Worm (Caenorhabditis elegans) whole organism, late embryonic: ENCODE measurements around the gene T13C2.2.
A peak's percentile ranks its signal among the peaks of the same experiment; 100 is the strongest.

Source experiments
- K02D7.2 ChIP-seq: sonication (generic microtip); optimal IDR thresholded peaks from 2 replicates; lab custom pipeline; 2017; ENCODE audit warnings: mild to moderate bottlenecking, missing genetic modification characterization, missing compliant biosample characterization
- ahr-1 ChIP-seq: sonication (generic microtip); optimal IDR thresholded peaks from 2 replicates; lab custom pipeline; 2016; ENCODE audit warnings: missing genetic modification characterization, missing compliant biosample characterization
- ama-1 ChIP-seq: fragments of 150-350 bp; optimal IDR thresholded peaks from 2 replicates; lab custom pipeline; 2014
- ceh-14 ChIP-seq: sonication (generic microtip); optimal IDR thresholded peaks from 2 replicates; lab custom pipeline; 2016; ENCODE audit warnings: missing genotype, missing genetic modification characterization, missing compliant biosample characterization
- ceh-18 ChIP-seq: sonication (generic microtip); optimal IDR thresholded peaks from 2 replicates; lab custom pipeline; 2016; ENCODE audit warnings: missing genetic modification characterization, missing compliant biosample characterization
- ceh-22 ChIP-seq: sonication (generic microtip); optimal IDR thresholded peaks from 2 replicates; lab custom pipeline; 2017; ENCODE audit warnings: missing biosample characterization, missing genetic modification characterization
- ceh-24 ChIP-seq: sonication (generic microtip); optimal IDR thresholded peaks from 2 replicates; lab custom pipeline; 2016; ENCODE audit warnings: mild to moderate bottlenecking, missing genetic modification characterization, missing compliant biosample characterization
- ceh-30 ChIP-seq: fragments of 150-350 bp; optimal IDR thresholded peaks from 2 replicates; lab custom pipeline; 2014; ENCODE audit warnings: missing biosample characterization, missing genetic modification characterization
- ceh-31 ChIP-seq: sonication (generic microtip); optimal IDR thresholded peaks from 2 replicates; lab custom pipeline; 2016; ENCODE audit warnings: missing genetic modification characterization, missing compliant biosample characterization
- ceh-34 ChIP-seq: sonication (generic microtip); optimal IDR thresholded peaks from 2 replicates; lab custom pipeline; 2016; ENCODE audit warnings: mild to moderate bottlenecking, missing genetic modification characterization, missing compliant biosample characterization
- ceh-9 ChIP-seq: sonication (generic microtip); optimal IDR thresholded peaks from 2 replicates; lab custom pipeline; 2016; ENCODE audit warnings: mild to moderate bottlenecking, missing genetic modification characterization, inconsistent platforms, missing compliant biosample characterization
- che-1 ChIP-seq: sonication (generic microtip); optimal IDR thresholded peaks from 2 replicates; lab custom pipeline; 2016; ENCODE audit warnings: mild to moderate bottlenecking, missing genetic modification characterization, missing compliant biosample characterization
- dmd-4 ChIP-seq: sonication (generic microtip); optimal IDR thresholded peaks from 2 replicates; lab custom pipeline; 2016; ENCODE audit warnings: borderline replicate concordance, missing genetic modification characterization, missing compliant biosample characterization
- dve-1 ChIP-seq: sonication (generic microtip); optimal IDR thresholded peaks from 2 replicates; lab custom pipeline; 2017; ENCODE audit warnings: antibody characterized with exemption, mild to moderate bottlenecking, missing genetic modification characterization, missing compliant biosample characterization
- elt-2 ChIP-seq: sonication (generic microtip); optimal IDR thresholded peaks from 2 replicates; lab custom pipeline; 2016; ENCODE audit warnings: missing genetic modification reagents, missing genetic modification characterization, missing compliant biosample characterization
- ets-4 ChIP-seq: sonication (generic microtip); optimal IDR thresholded peaks from 2 replicates; lab custom pipeline; 2016; ENCODE audit warnings: missing genetic modification characterization, missing compliant biosample characterization
- eyg-1 ChIP-seq: sonication (generic microtip); optimal IDR thresholded peaks from 2 replicates; lab custom pipeline; 2016; ENCODE audit warnings: missing genotype, missing genetic modification characterization, missing compliant biosample characterization
- fax-1 ChIP-seq: sonication (generic microtip); optimal IDR thresholded peaks from 2 replicates; lab custom pipeline; 2016; ENCODE audit warnings: missing genotype, missing genetic modification characterization, missing compliant biosample characterization
- fkh-10 ChIP-seq: fragments of 150-350 bp; optimal IDR thresholded peaks from 2 replicates; lab custom pipeline; 2014; ENCODE audit warnings: missing biosample characterization, missing genetic modification reagents, missing genetic modification characterization
- hlh-15 ChIP-seq: sonication (generic microtip); optimal IDR thresholded peaks from 2 replicates; lab custom pipeline; 2016; ENCODE audit warnings: missing genetic modification characterization, missing compliant biosample characterization
- hlh-30 ChIP-seq: sonication (generic microtip); optimal IDR thresholded peaks from 2 replicates; lab custom pipeline; 2017; ENCODE audit warnings: antibody characterized with exemption, missing genetic modification characterization, missing compliant biosample characterization; ENCODE audit not compliant: insufficient read depth
- hlh-6 ChIP-seq: sonication (generic microtip); optimal IDR thresholded peaks from 2 replicates; lab custom pipeline; 2016; ENCODE audit warnings: missing genotype, missing genetic modification characterization, missing compliant biosample characterization
- lim-6 ChIP-seq: sonication (generic microtip); optimal IDR thresholded peaks from 2 replicates; lab custom pipeline; 2016; ENCODE audit warnings: missing genetic modification characterization, missing compliant biosample characterization
- lin-11 ChIP-seq: fragments of 200-800 bp; sonication (Bioruptor generic); optimal IDR thresholded peaks from 2 replicates; lab custom pipeline; 2018; ENCODE audit warnings: mild to moderate bottlenecking, missing genetic modification characterization, missing compliant biosample characterization
- nfya-1 ChIP-seq: sonication (generic microtip); optimal IDR thresholded peaks from 2 replicates; lab custom pipeline; 2017; ENCODE audit warnings: missing genetic modification characterization, mild to moderate bottlenecking, missing compliant biosample characterization, antibody characterized with exemption, moderate library complexity
- nhr-11 ChIP-seq: fragments of 150-350 bp; optimal IDR thresholded peaks from 2 replicates; lab custom pipeline; 2014; ENCODE audit warnings: missing biosample characterization, missing genetic modification characterization
- npax-4 ChIP-seq: sonication (generic microtip); optimal IDR thresholded peaks from 2 replicates; lab custom pipeline; 2016; ENCODE audit warnings: missing genetic modification characterization, missing compliant biosample characterization
- pax-1 ChIP-seq: fragments of 150-350 bp; optimal IDR thresholded peaks from 2 replicates; lab custom pipeline; 2014; ENCODE audit warnings: missing biosample characterization, missing genetic modification characterization
- pha-4 ChIP-seq: fragments of 150-350 bp; optimal IDR thresholded peaks from 2 replicates; lab custom pipeline; 2018; ENCODE audit warnings: missing biosample characterization, missing genetic modification reagents, missing genetic modification characterization
- pros-1 ChIP-seq: fragments of 150-350 bp; optimal IDR thresholded peaks from 2 replicates; lab custom pipeline; 2014; ENCODE audit warnings: missing biosample characterization, missing genetic modification reagents, missing genetic modification characterization
- rnt-1 ChIP-seq: sonication (generic microtip); optimal IDR thresholded peaks from 2 replicates; lab custom pipeline; 2016; ENCODE audit warnings: missing genetic modification characterization, missing compliant biosample characterization
- sdc-2 ChIP-seq: sonication (generic microtip); optimal IDR thresholded peaks from 2 replicates; lab custom pipeline; 2016; ENCODE audit warnings: missing genotype, missing genetic modification characterization, missing compliant biosample characterization
- sox-2 ChIP-seq: fragments of 200-800 bp; sonication (Bioruptor generic); IDR thresholded peaks from 2 replicates; pipeline ENCODE4 v1.3.6; 2022; ENCODE audit warnings: missing genetic modification reagents, missing genetic modification characterization, missing compliant biosample characterization
- sox-4 ChIP-seq: sonication (generic microtip); optimal IDR thresholded peaks from 2 replicates; lab custom pipeline; 2017; ENCODE audit warnings: mild to moderate bottlenecking, missing genetic modification characterization, inconsistent platforms, missing compliant biosample characterization
- syd-9 ChIP-seq: sonication (generic microtip); optimal IDR thresholded peaks from 2 replicates; lab custom pipeline; 2016; ENCODE audit warnings: mild to moderate bottlenecking, missing genetic modification characterization, moderate library complexity, missing compliant biosample characterization
- tbx-2 ChIP-seq: sonication (generic microtip); optimal IDR thresholded peaks from 2 replicates; lab custom pipeline; 2016; ENCODE audit warnings: missing genetic modification characterization, missing compliant biosample characterization
- unc-3 ChIP-seq, 2 experiments: fragments of 200-800 bp in 1 of 2; sonication (Bioruptor generic) in 1 of 2; sonication (generic microtip) in 1 of 2; conservative IDR thresholded peaks in 1 of 2; optimal IDR thresholded peaks in 1 of 2; 2 replicates each; pipeline versions ENCODE4 v1.3.6 to Lab custom; 2016 to 2022; ENCODE audit warnings: missing compliant biosample characterization in 2 of 2, missing genetic modification characterization in 2 of 2, missing genetic modification reagents in 1 of 2
- unc-42 ChIP-seq: sonication (generic microtip); optimal IDR thresholded peaks from 2 replicates; lab custom pipeline; 2016; ENCODE audit warnings: missing genotype, missing genetic modification characterization, missing compliant biosample characterization
- unc-55 ChIP-seq: sonication (generic microtip); optimal IDR thresholded peaks from 2 replicates; lab custom pipeline; 2017; ENCODE audit warnings: missing biosample characterization, missing genetic modification reagents, missing genetic modification characterization
- zip-5 ChIP-seq: sonication (generic microtip); optimal IDR thresholded peaks from 2 replicates; lab custom pipeline; 2016; ENCODE audit warnings: missing genetic modification characterization, missing compliant biosample characterization

Gene T13C2.2

ce11 chrII:6803024-6803423 lies 11.0 kb downstream of the T13C2.2 start, which contains the start of gene tab-1:
tab-1 (plus strand) TSS chrII:6803324.
- TF ChIP-seq nfya-1 (tag; lab: Kevin White, UChicago) (no peak), unc-42 (tag; lab: Kevin White, UChicago) (no peak), zip-5 (no peak), ceh-24 (tag; lab: Kevin White, UChicago) (no peak), sox-2 (no peak), ceh-30 (no peak), ceh-9 (tag; lab: Kevin White, UChicago) (no peak), dmd-4 (no peak), ceh-34 (tag; lab: Kevin White, UChicago) (no peak), pha-4 (tag; lab: Kevin White, UChicago) (no peak), hlh-30 (tag; lab: Kevin White, UChicago) (no peak), lin-11 (tag; lab: Kevin White, UChicago) (no peak), ets-4 (tag; lab: Kevin White, UChicago) (no peak), sox-4 (tag; lab: Kevin White, UChicago) (no peak), dve-1 (tag; lab: Kevin White, UChicago) (no peak), syd-9 (tag; lab: Kevin White, UChicago) (no peak), ahr-1 (tag; lab: Kevin White, UChicago) (no peak)

- TF ChIP-seq pros-1 (tag; lab: Kevin White, UChicago) (no peak), pha-4 (tag; lab: Kevin White, UChicago) (no peak)
Measured at ce11 chrII:6807162-6807561, 15.2 kb downstream of the T13C2.2 start, which contains the start of gene F31E8.5. F31E8.5 (minus strand) TSS chrII:6807262.

ce11 chrII:6808539-6808938 lies 16.5 kb downstream of the T13C2.2 start:
- TF ChIP-seq tbx-2 (tag; lab: Kevin White, UChicago) (peak; percentile 3), ceh-31 (tag; lab: Kevin White, UChicago) (peak; percentile 44), nfya-1 (tag; lab: Kevin White, UChicago) (peak; percentile 36), eyg-1 (tag; lab: Kevin White, UChicago) (no peak)

ce11 chrII:6810663-6811062 lies 18.7 kb downstream of the T13C2.2 start, which contains the start of gene snt-1:
snt-1 (plus strand) TSS chrII:6810963.
- TF ChIP-seq ama-1 (lab: Kevin White, UChicago) (no peak), nfya-1 (tag; lab: Kevin White, UChicago) (no peak), ceh-22 (no peak), pros-1 (tag; lab: Kevin White, UChicago) (no peak), nhr-11 (no peak), sox-2 (no peak), hlh-30 (tag; lab: Kevin White, UChicago) (no peak), pax-1 (tag; lab: Kevin White, UChicago) (no peak), hlh-15 (tag; lab: Kevin White, UChicago) (no peak), che-1 (tag; lab: Kevin White, UChicago) (no peak), sdc-2 (tag; lab: Kevin White, UChicago) (no peak), unc-42 (tag; lab: Kevin White, UChicago) (no peak), ets-4 (tag; lab: Kevin White, UChicago) (no peak), ceh-18 (tag; lab: Kevin White, UChicago) (no peak), dve-1 (tag; lab: Kevin White, UChicago) (no peak), syd-9 (tag; lab: Kevin White, UChicago) (no peak), fkh-10 (GFP tag; lab: Kevin White, UChicago) (no peak), ceh-14 (no peak), ceh-31 (tag; lab: Kevin White, UChicago) (no peak)

- no peak for TF ChIP-seq zip-5
- no peak for TF ChIP-seq unc-55
- no peak for TF ChIP-seq syd-9 (tag; lab: Kevin White, UChicago)
- TF ChIP-seq unc-42 (tag; lab: Kevin White, UChicago): peak; percentile 26
- TF ChIP-seq sox-2: no peak
- no peak for TF ChIP-seq ceh-30
- TF ChIP-seq npax-4 (tag; lab: Kevin White, UChicago): no peak
- TF ChIP-seq ceh-34 (tag; lab: Kevin White, UChicago): peak; percentile 31
- no peak for TF ChIP-seq ceh-14
- no peak for TF ChIP-seq pros-1 (tag; lab: Kevin White, UChicago)
- TF ChIP-seq elt-2 (tag; lab: Kevin White, UChicago): no peak
- no peak for TF ChIP-seq unc-3 (GFP tag; conservative IDR thresholded peaks at IDR 0.05; lab: Robert Waterston, UW)
- TF ChIP-seq unc-3 (tag; optimal IDR thresholded peaks at IDR 0.05; lab: Kevin White, UChicago): peak; percentile 63
- no peak for TF ChIP-seq K02D7.2
- no peak for TF ChIP-seq dmd-4
- no peak for TF ChIP-seq rnt-1 (tag; lab: Kevin White, UChicago)
- no peak for TF ChIP-seq fax-1 (tag; lab: Kevin White, UChicago)
- TF ChIP-seq hlh-6 (tag; lab: Kevin White, UChicago): no peak
- no peak for TF ChIP-seq lim-6 (tag; lab: Kevin White, UChicago)
- TF ChIP-seq, all 69 proteins: peak for 3
Measured at ce11 chrII:6812514-6812913, 20.5 kb downstream of the T13C2.2 start.
